Worm (Caenorhabditis elegans): ENCODE measurements around the gene akap-1.

Gene akap-1

ce11 chrIII:6339919-6340434 lies 13.2 kb upstream of the akap-1 start, which contains the start of gene let-767:
TSS of gene let-767 (minus strand) at chrIII:6339969.
- TF ChIP-seq alr-1 (tag; optimal IDR thresholded peaks at IDR 0.05): no peak
- TF ChIP-seq F13H6.1 (tag; optimal IDR thresholded peaks at IDR 0.05): no peak
- TF ChIP-seq sma-9 (GFP tag; optimal IDR thresholded peaks at IDR 0.05): peak; percentile 6
- no peak for TF ChIP-seq sma-9 (tag; optimal IDR thresholded peaks at IDR 0.05)
- TF ChIP-seq elt-3 (tag; optimal IDR thresholded peaks at IDR 0.05): no peak
- no peak for TF ChIP-seq nhr-11 (tag; optimal IDR thresholded peaks at IDR 0.05)
- no peak for TF ChIP-seq unc-62 (GFP tag; optimal IDR thresholded peaks at IDR 0.05)
- TF ChIP-seq skn-1 (tag; optimal IDR thresholded peaks at IDR 0.05): no peak
- TF ChIP-seq crh-2 (tag; optimal IDR thresholded peaks at IDR 0.05): peak; percentile 27
- no peak for TF ChIP-seq egl-27 (tag; optimal IDR thresholded peaks at IDR 0.05)
- peak; percentile 25 for TF ChIP-seq gmeb-1 (tag; optimal IDR thresholded peaks at IDR 0.05)
- no peak for TF ChIP-seq ztf-4 (tag; optimal IDR thresholded peaks at IDR 0.05)
- peak; percentile 35 for TF ChIP-seq fos-1 (tag; optimal IDR thresholded peaks at IDR 0.05)

DNA sequence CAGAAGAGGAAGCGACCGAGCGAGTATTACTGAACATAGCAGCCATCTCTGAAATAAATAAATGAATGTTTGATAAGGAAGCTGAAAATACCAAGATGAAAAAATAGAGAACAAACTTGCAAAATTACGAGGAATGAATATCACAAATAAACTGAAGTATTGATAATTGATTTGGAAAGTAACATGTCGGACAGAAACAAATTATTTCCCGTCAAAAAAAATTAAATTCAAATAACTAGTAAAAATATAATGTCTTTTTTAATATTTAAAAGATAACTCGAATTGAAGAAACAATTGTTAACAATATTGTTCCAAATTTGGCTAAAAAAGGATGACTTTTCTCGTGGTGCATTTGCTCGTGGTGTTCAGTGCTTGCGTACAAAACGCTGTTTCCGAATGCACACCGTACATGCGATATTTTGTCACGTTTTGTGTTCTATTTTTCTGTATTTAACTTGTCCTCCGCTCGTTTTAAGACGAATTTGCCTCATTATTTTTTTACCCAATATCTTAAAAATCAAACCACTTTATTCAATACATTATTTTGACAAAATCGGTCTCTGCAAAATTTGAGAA lies 11.2 kb upstream of the akap-1 start, which contains the start of gene rpn-13:
Gene rpn-13 (minus strand): TSS at position 51 of the 576 bp plus-strand sequence.
- peak; percentile 76 for TF ChIP-seq skn-1 (tag; optimal IDR thresholded peaks at IDR 0.05)
- TF ChIP-seq R02D3.7 (tag; optimal IDR thresholded peaks at IDR 0.05): no peak
- TF ChIP-seq crh-2 (tag; optimal IDR thresholded peaks at IDR 0.05): peak; percentile 58
- TF ChIP-seq Y55F3AM.14 (GFP tag; optimal IDR thresholded peaks at IDR 0.05): no peak
- peak; percentile 48 for TF ChIP-seq gmeb-1 (tag; optimal IDR thresholded peaks at IDR 0.05)
- no peak for TF ChIP-seq elt-1 (tag; optimal IDR thresholded peaks at IDR 0.05)
- TF ChIP-seq nhr-25 (tag; optimal IDR thresholded peaks at IDR 0.05): peak; percentile 38
- TF ChIP-seq fos-1 (tag; optimal IDR thresholded peaks at IDR 0.05): peak; percentile 36
- TF ChIP-seq F13H6.1 (tag; optimal IDR thresholded peaks at IDR 0.05): no peak
- no peak for TF ChIP-seq mab-5 (tag; optimal IDR thresholded peaks at IDR 0.05)
- peak; percentile 86 to 98 for TF ChIP-seq lsy-2 (tag; optimal IDR thresholded peaks at IDR 0.05)
- TF ChIP-seq alr-1 (tag; optimal IDR thresholded peaks at IDR 0.05): no peak
- TF ChIP-seq C34F6.9 (tag; optimal IDR thresholded peaks at IDR 0.05): peak; percentile 81
- TF ChIP-seq nhr-77 (tag; optimal IDR thresholded peaks at IDR 0.05): no peak
- no peak for TF ChIP-seq egl-27 (tag; optimal IDR thresholded peaks at IDR 0.05)
- peak; percentile 79 for TF ChIP-seq nhr-129 (tag; optimal IDR thresholded peaks at IDR 0.05)
- peak in 1 of 2 experiments; percentile 8 for TF ChIP-seq mdl-1 (tag; optimal IDR thresholded peaks at IDR 0.05)
- TF ChIP-seq lin-13 (GFP tag; optimal IDR thresholded peaks at IDR 0.05): peak; percentile 55
- TF ChIP-seq nhr-21 (tag; optimal IDR thresholded peaks at IDR 0.05): no peak
- TF ChIP-seq unc-55 (GFP tag; optimal IDR thresholded peaks at IDR 0.05): peak; percentile 83
- TF ChIP-seq ZK546.5 (tag; optimal IDR thresholded peaks at IDR 0.05): no peak

DNA sequence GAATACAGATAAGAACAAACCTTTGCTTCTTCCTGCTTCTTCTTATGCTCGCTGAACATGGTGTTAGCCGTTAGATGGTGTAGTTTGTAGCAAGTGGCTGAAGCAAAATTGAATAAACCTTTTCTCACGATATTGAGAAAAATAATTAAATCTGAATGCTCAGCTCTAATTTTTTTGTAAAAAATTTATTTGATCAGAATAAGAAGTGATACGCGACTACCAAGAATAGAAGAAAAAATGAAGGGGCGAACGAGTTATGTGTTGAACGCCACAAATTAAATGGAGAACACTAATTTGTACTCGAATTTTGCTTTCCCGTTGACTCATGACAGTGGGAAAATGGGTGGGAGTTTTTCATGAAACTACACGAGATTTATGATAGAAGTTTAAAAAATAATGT lies 10.0 kb upstream of the akap-1 start, which contains the start of gene C56G2.9:
Gene C56G2.9 (minus strand): TSS at position 101 of the 400 bp plus-strand sequence.
- no peak for TF ChIP-seq lin-39 (tag; optimal IDR thresholded peaks at IDR 0.05)
- no peak for TF ChIP-seq unc-39 (tag; optimal IDR thresholded peaks at IDR 0.05)
- no peak for TF ChIP-seq alr-1 (tag; optimal IDR thresholded peaks at IDR 0.05)
- no peak for TF ChIP-seq ama-1 (optimal IDR thresholded peaks at IDR 0.05)
- TF ChIP-seq snpc-4 (tag; optimal IDR thresholded peaks at IDR 0.05): no peak
- TF ChIP-seq aly-2 (tag; optimal IDR thresholded peaks at IDR 0.05): no peak
- TF ChIP-seq unc-55 (GFP tag; optimal IDR thresholded peaks at IDR 0.05): no peak
- TF ChIP-seq Y55F3AM.14 (GFP tag; optimal IDR thresholded peaks at IDR 0.05): no peak
- TF ChIP-seq nhr-237 (tag; optimal IDR thresholded peaks at IDR 0.05): no peak
- no peak for TF ChIP-seq egl-27 (tag; optimal IDR thresholded peaks at IDR 0.05)

- peak; percentile 66 for TF ChIP-seq nhr-21 (tag; optimal IDR thresholded peaks at IDR 0.05)
- TF ChIP-seq nhr-25 (tag; optimal IDR thresholded peaks at IDR 0.05): peak; percentile 83
- peak; percentile 96 to 98 for TF ChIP-seq lsy-2 (tag; optimal IDR thresholded peaks at IDR 0.05)
- TF ChIP-seq ztf-4 (tag; optimal IDR thresholded peaks at IDR 0.05): peak; percentile 73
- peak; percentile 94 for TF ChIP-seq C34F6.9 (tag; optimal IDR thresholded peaks at IDR 0.05)
- TF ChIP-seq ama-1 (optimal IDR thresholded peaks at IDR 0.05): peak; percentile 53
- peak; percentile 45 for TF ChIP-seq snpc-4 (tag; optimal IDR thresholded peaks at IDR 0.05)
- TF ChIP-seq blmp-1 (tag; optimal IDR thresholded peaks at IDR 0.05; ENCODE audit: insufficient read depth): peak; percentile 34
- TF ChIP-seq egl-27 (tag; optimal IDR thresholded peaks at IDR 0.05): peak; percentile 65
- peak; percentile 84 for TF ChIP-seq lin-13 (GFP tag; optimal IDR thresholded peaks at IDR 0.05)
- no peak for TF ChIP-seq dmd-4 (tag; optimal IDR thresholded peaks at IDR 0.05)
- TF ChIP-seq Y55F3AM.14 (GFP tag; optimal IDR thresholded peaks at IDR 0.05): peak; percentile 29
- TF ChIP-seq unc-39 (tag; optimal IDR thresholded peaks at IDR 0.05): no peak
- peak; percentile 75 for TF ChIP-seq gmeb-1 (tag; optimal IDR thresholded peaks at IDR 0.05)
- TF ChIP-seq sem-4 (tag; optimal IDR thresholded peaks at IDR 0.05): peak; percentile 85
- TF ChIP-seq crh-2 (tag; optimal IDR thresholded peaks at IDR 0.05): peak; percentile 90
- peak; percentile 45 for TF ChIP-seq zag-1 (tag; optimal IDR thresholded peaks at IDR 0.05)
- TF ChIP-seq mab-5 (tag; optimal IDR thresholded peaks at IDR 0.05): peak; percentile 53
- peak; percentile 81 for TF ChIP-seq fos-1 (tag; optimal IDR thresholded peaks at IDR 0.05)
- TF ChIP-seq nhr-6 (tag; optimal IDR thresholded peaks at IDR 0.05): peak; percentile 91
- TF ChIP-seq F13H6.1 (tag; optimal IDR thresholded peaks at IDR 0.05): peak; percentile 87
- TF ChIP-seq nhr-11 (tag; optimal IDR thresholded peaks at IDR 0.05): no peak
- TF ChIP-seq sma-9 (GFP tag; optimal IDR thresholded peaks at IDR 0.05): peak; percentile 72
- no peak for TF ChIP-seq sma-9 (tag; optimal IDR thresholded peaks at IDR 0.05)
- TF ChIP-seq nhr-77 (tag; optimal IDR thresholded peaks at IDR 0.05): no peak
- peak; percentile 22 for TF ChIP-seq R02D3.7 (tag; optimal IDR thresholded peaks at IDR 0.05)
- peak; percentile 93 for TF ChIP-seq nhr-129 (tag; optimal IDR thresholded peaks at IDR 0.05)
- no peak for TF ChIP-seq ztf-1 (GFP tag; conservative IDR thresholded peaks at IDR 0.05)
- peak; percentile 74 for TF ChIP-seq sma-3 (GFP tag; optimal IDR thresholded peaks at IDR 0.05)
- peak; percentile 53 for TF ChIP-seq nhr-10 (tag; optimal IDR thresholded peaks at IDR 0.05)
- TF ChIP-seq unc-55 (GFP tag; optimal IDR thresholded peaks at IDR 0.05): peak; percentile 95
- no peak for TF ChIP-seq aly-2 (tag; optimal IDR thresholded peaks at IDR 0.05)
- TF ChIP-seq mdl-1 (tag; optimal IDR thresholded peaks at IDR 0.05): peak in 1 of 2 experiments; percentile 2
These were observed 8.4 kb upstream of the akap-1 start for ce11 chrIII:6344737-6345136.
